Fruit fly (Drosophila melanogaster) whole organism, pupa: ENCODE results near the gene CG43331.

Source experiments
- CG10348 ChIP-seq: fragments of 200-800 bp; sonication (Bioruptor generic); IDR thresholded peaks from 2 replicates; pipeline ENCODE4 v1.3.6; 2022; ENCODE audit warnings: missing biosample characterization, missing genetic modification characterization
- CG12605 ChIP-seq: fragments of 200-800 bp; sonication (Bioruptor generic); IDR thresholded peaks from 2 replicates; pipeline ENCODE4 v1.3.6; 2022; ENCODE audit warnings: missing biosample characterization, missing genetic modification characterization
- CG13204 ChIP-seq: fragments of 200-800 bp; sonication (Bioruptor generic); optimal IDR thresholded peaks from 2 replicates; lab custom pipeline; 2018; ENCODE audit warnings: missing biosample characterization, mild to moderate bottlenecking, missing genetic modification characterization, moderate library complexity
- CG14655 ChIP-seq: fragments of 200-800 bp; sonication (Bioruptor generic); optimal IDR thresholded peaks from 3 replicates; lab custom pipeline; 2017; ENCODE audit warnings: mild to moderate bottlenecking, missing biosample characterization, missing genetic modification reagents, missing genetic modification characterization
- CG15710 ChIP-seq: fragments of 200-800 bp; sonication (Bioruptor generic); optimal IDR thresholded peaks from 2 replicates; lab custom pipeline; 2018; ENCODE audit warnings: missing biosample characterization, mild to moderate bottlenecking, missing genetic modification characterization, moderate library complexity
- CG17806 ChIP-seq: fragments of 200-800 bp; sonication (Bioruptor generic); optimal IDR thresholded peaks from 2 replicates; lab custom pipeline; 2018; ENCODE audit warnings: missing biosample characterization, mild to moderate bottlenecking, missing genetic modification characterization, moderate library complexity
- CG32121 ChIP-seq: fragments of 200-800 bp; sonication (Bioruptor generic); IDR thresholded peaks from 2 replicates; pipeline ENCODE4 v1.3.6; 2022; ENCODE audit warnings: missing biosample characterization, missing genetic modification characterization
- CG34367 ChIP-seq: fragments of 200-800 bp; sonication (Bioruptor generic); optimal IDR thresholded peaks from 2 replicates; lab custom pipeline; 2018; ENCODE audit warnings: missing biosample characterization, mild to moderate bottlenecking, missing genetic modification characterization
- CG4496 ChIP-seq: fragments of 200-800 bp; sonication (Bioruptor generic); IDR thresholded peaks from 3 replicates; pipeline ENCODE4 v1.3.6; 2022; ENCODE audit warnings: missing biosample characterization, missing genetic modification characterization
- CG8159 ChIP-seq: fragments of 200-800 bp; sonication (Bioruptor generic); optimal IDR thresholded peaks from 3 replicates; lab custom pipeline; 2018; ENCODE audit warnings: missing biosample characterization, mild to moderate bottlenecking, missing genetic modification characterization, moderate library complexity
- CG8301 ChIP-seq: fragments of 200-800 bp; sonication (Bioruptor generic); optimal IDR thresholded peaks from 2 replicates; lab custom pipeline; 2018; ENCODE audit warnings: missing biosample characterization, mild to moderate bottlenecking, missing genetic modification characterization
- CG9948 ChIP-seq: fragments of 200-800 bp; sonication (Bioruptor generic); optimal IDR thresholded peaks from 2 replicates; lab custom pipeline; 2018; ENCODE audit warnings: missing biosample characterization, mild to moderate bottlenecking, missing genetic modification characterization, moderate library complexity
- D1 ChIP-seq: fragments of 200-800 bp; sonication (Bioruptor generic); optimal IDR thresholded peaks from 2 replicates; lab custom pipeline; 2018; ENCODE audit warnings: missing biosample characterization, mild to moderate bottlenecking, missing genetic modification characterization, moderate library complexity
- EcR ChIP-seq: fragments of 200-800 bp; sonication (Bioruptor generic); optimal IDR thresholded peaks from 3 replicates; lab custom pipeline; 2019; ENCODE audit warnings: missing biosample characterization, missing genetic modification characterization, mild to moderate bottlenecking, moderate library complexity, missing genetic modification reagents
- Ets98B ChIP-seq: fragments of 200-800 bp; sonication (Bioruptor generic); IDR thresholded peaks from 2 replicates; pipeline ENCODE4 v1.3.6; 2022; ENCODE audit warnings: missing biosample characterization, missing genetic modification characterization
- Pif1A ChIP-seq: fragments of 200-800 bp; sonication (Bioruptor generic); optimal IDR thresholded peaks from 3 replicates; lab custom pipeline; 2016; ENCODE audit warnings: missing biosample characterization, missing genetic modification characterization
- Pif1B ChIP-seq: fragments of 200-800 bp; sonication (Bioruptor generic); optimal IDR thresholded peaks from 3 replicates; lab custom pipeline; 2016; ENCODE audit warnings: missing biosample characterization, missing genetic modification characterization
- Snoo ChIP-seq: fragments of 200-800 bp; sonication (Bioruptor generic); optimal IDR thresholded peaks from 3 replicates; lab custom pipeline; 2017; ENCODE audit warnings: missing biosample characterization, mild to moderate bottlenecking, missing genetic modification characterization, inconsistent platforms
- fd96Ca ChIP-seq: fragments of 200-800 bp; sonication (Bioruptor generic); IDR thresholded peaks from 3 replicates; pipeline ENCODE4 v1.3.6; 2022; ENCODE audit warnings: missing biosample characterization, missing genetic modification characterization
- gl ChIP-seq: fragments of 200-800 bp; sonication (Bioruptor generic); optimal IDR thresholded peaks from 2 replicates; lab custom pipeline; 2018; ENCODE audit warnings: missing biosample characterization, mild to moderate bottlenecking, missing genetic modification characterization
- rn ChIP-seq: fragments of 200-800 bp; sonication (Bioruptor generic); IDR thresholded peaks from 2 replicates; pipeline ENCODE4 v1.3.6; 2022; ENCODE audit warnings: missing biosample characterization, missing genetic modification characterization

Gene CG43331

DNA sequence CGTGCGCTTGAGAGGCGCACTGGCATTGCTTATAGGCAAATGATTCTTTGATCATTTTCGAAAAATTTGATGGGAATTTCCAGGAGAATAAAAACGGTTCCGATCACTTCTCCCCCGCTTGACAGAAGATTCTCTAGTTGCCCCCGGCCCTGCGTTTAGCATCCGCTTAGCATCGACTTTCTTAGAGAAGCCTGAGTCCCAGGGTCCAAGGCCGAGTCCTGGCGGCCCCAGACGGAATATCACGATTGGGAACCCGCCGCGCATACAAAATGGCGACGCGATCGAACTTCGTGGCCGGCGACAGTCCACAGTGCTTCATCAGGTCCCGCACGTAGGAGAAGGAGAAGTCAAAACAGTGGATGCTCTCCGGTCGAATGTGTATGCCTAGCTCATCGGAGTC lies at the start of gene CG43331:
Gene CG43331 (minus strand): TSS at position 101 of the 400 bp plus-strand sequence.
- no peak for TF ChIP-seq EcR (GFP tag; lab: Kevin White, UChicago)
- TF ChIP-seq Ets98B (GFP tag; lab: Robert Waterston, UW) = no peak
- TF ChIP-seq fd96Ca (GFP tag; lab: Robert Waterston, UW) = no peak

dm6 chr3L:22549926-22550325 lies 46.3 kb upstream of the CG43331 start, which contains the start of gene Trxr2:
Gene Trxr2, plus strand, starts transcription at chr3L:22550226.
- TF ChIP-seq CG34367 (tag; lab: Kevin White, UChicago) = no peak
- no peak for TF ChIP-seq CG4496 (GFP tag; lab: Robert Waterston, UW)
- TF ChIP-seq CG8301 (tag; lab: Kevin White, UChicago) = no peak

DNA sequence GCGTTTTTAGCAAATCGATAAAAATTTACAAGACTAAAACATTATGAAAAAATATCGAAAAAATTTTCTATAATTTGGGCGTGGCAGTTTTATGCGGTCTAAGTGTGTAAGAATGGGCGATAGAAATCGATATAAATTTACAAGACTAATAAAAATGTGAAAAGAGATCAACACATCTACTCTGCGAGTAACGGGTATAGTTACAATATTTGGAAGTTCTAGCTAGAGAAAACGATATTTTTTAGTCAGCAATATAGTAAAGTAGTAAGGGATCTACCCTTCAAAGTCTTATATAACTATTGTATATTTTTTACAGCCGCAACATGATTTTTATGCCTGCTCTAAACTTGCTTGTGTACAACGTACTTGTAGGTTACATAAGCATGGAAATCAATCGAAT lies 44.5 kb upstream of the CG43331 start, which contains the start of gene CG11404:
Gene CG11404 (plus strand): TSS at position 301 of the 400 bp plus-strand sequence.
- no peak for TF ChIP-seq gl (tag; lab: Kevin White, UChicago)
- TF ChIP-seq CG14655 (GFP tag; lab: Kevin White, UChicago) = no peak
- no peak for TF ChIP-seq Snoo (tag; lab: Kevin White, UChicago)
- no peak for TF ChIP-seq CG9948 (tag; lab: Kevin White, UChicago)
- no peak for TF ChIP-seq EcR (GFP tag; lab: Kevin White, UChicago)
- TF ChIP-seq CG17806 (tag; lab: Kevin White, UChicago) = no peak
- no peak for TF ChIP-seq CG8159 (tag; lab: Kevin White, UChicago)
- no peak for TF ChIP-seq Pif1A (GFP tag; lab: Kevin White, UChicago)
- no peak for TF ChIP-seq CG32121 (GFP tag; lab: Robert Waterston, UW)
- no peak for TF ChIP-seq D1 (tag; lab: Kevin White, UChicago)
- no peak for TF ChIP-seq Ets98B (GFP tag; lab: Robert Waterston, UW)
- no peak for TF ChIP-seq CG12605 (GFP tag; lab: Robert Waterston, UW)
- no peak for TF ChIP-seq fd96Ca (GFP tag; lab: Robert Waterston, UW)
- TF ChIP-seq CG8301 (tag; lab: Kevin White, UChicago) = no peak
- no peak for TF ChIP-seq CG34367 (tag; lab: Kevin White, UChicago)

- TF ChIP-seq CG14655 (GFP tag; lab: Kevin White, UChicago) (no peak), D1 (tag; lab: Kevin White, UChicago) (no peak), CG34367 (tag; lab: Kevin White, UChicago) (no peak), rn (no peak), CG10348 (no peak), Ets98B (GFP tag; lab: Robert Waterston, UW) (no peak), CG4496 (GFP tag; lab: Robert Waterston, UW) (no peak), Snoo (tag; lab: Kevin White, UChicago) (no peak), CG17806 (tag; lab: Kevin White, UChicago) (no peak), gl (tag; lab: Kevin White, UChicago) (no peak), CG13204 (GFP tag; lab: Kevin White, UChicago) (no peak), Pif1A (GFP tag; lab: Kevin White, UChicago) (no peak), CG9948 (tag; lab: Kevin White, UChicago) (no peak), Pif1B (GFP tag; lab: Kevin White, UChicago) (no peak), fd96Ca (GFP tag; lab: Robert Waterston, UW) (no peak), EcR (GFP tag; lab: Kevin White, UChicago) (no peak), CG32121 (GFP tag; lab: Robert Waterston, UW) (no peak), CG8159 (tag; lab: Kevin White, UChicago) (no peak), CG8301 (tag; lab: Kevin White, UChicago) (no peak), CG15710 (tag; lab: Kevin White, UChicago) (no peak)
Observed at dm6 chr3L:22520017-22520416, 16.4 kb upstream of the CG43331 start.

dm6 chr3L:22505118-22505517 lies 1.5 kb upstream of the CG43331 start, which contains the start of gene CG43329:
Gene CG43329, minus strand, starts transcription at chr3L:22505218.
- no peak for TF ChIP-seq Pif1A (GFP tag; lab: Kevin White, UChicago)
- no peak for TF ChIP-seq CG17806 (tag; lab: Kevin White, UChicago)
- TF ChIP-seq CG15710 (tag; lab: Kevin White, UChicago) = no peak
- no peak for TF ChIP-seq CG12605 (GFP tag; lab: Robert Waterston, UW)
- no peak for TF ChIP-seq CG10348
- no peak for TF ChIP-seq Snoo (tag; lab: Kevin White, UChicago)
- TF ChIP-seq Pif1B (GFP tag; lab: Kevin White, UChicago) = no peak
- TF ChIP-seq CG32121 (GFP tag; lab: Robert Waterston, UW) = no peak
- no peak for TF ChIP-seq CG34367 (tag; lab: Kevin White, UChicago)
- no peak for TF ChIP-seq gl (tag; lab: Kevin White, UChicago)
- TF ChIP-seq CG13204 (GFP tag; lab: Kevin White, UChicago) = no peak
- no peak for TF ChIP-seq D1 (tag; lab: Kevin White, UChicago)
- TF ChIP-seq CG8159 (tag; lab: Kevin White, UChicago) = no peak

dm6 chr3L:22504323-22504722 lies 693 bp upstream of the CG43331 start, which contains the start of gene CG43330:
Gene CG43330, minus strand, starts transcription at chr3L:22504423.
- no peak for TF ChIP-seq CG8159 (tag; lab: Kevin White, UChicago)
- TF ChIP-seq CG4496 (GFP tag; lab: Robert Waterston, UW) = no peak
- no peak for TF ChIP-seq rn
- no peak for TF ChIP-seq CG9948 (tag; lab: Kevin White, UChicago)
- TF ChIP-seq CG17806 (tag; lab: Kevin White, UChicago) = no peak
- no peak for TF ChIP-seq CG8301 (tag; lab: Kevin White, UChicago)
- no peak for TF ChIP-seq CG12605 (GFP tag; lab: Robert Waterston, UW)
- TF ChIP-seq CG10348 = no peak
- TF ChIP-seq D1 (tag; lab: Kevin White, UChicago) = no peak
- TF ChIP-seq EcR (GFP tag; lab: Kevin White, UChicago) = no peak
- TF ChIP-seq Pif1B (GFP tag; lab: Kevin White, UChicago) = no peak
